Fruit fly (Drosophila melanogaster): ENCODE measurements around the gene CG13287.

- TF ChIP-seq dsx (GFP tag; optimal IDR thresholded peaks at IDR 0.05; ENCODE audit: poor library complexity, severe bottlenecking) (no peak), CG15336 (GFP tag; IDR thresholded peaks at IDR 0.05) (no peak), CG16779 (tag; optimal IDR thresholded peaks at IDR 0.05) (no peak), eg (GFP tag; IDR thresholded peaks at IDR 0.05) (no peak), pdm3 (GFP tag; optimal IDR thresholded peaks at IDR 0.05) (no peak), Ets21C (GFP tag; optimal IDR thresholded peaks at IDR 0.05) (no peak), Met (GFP tag; optimal IDR thresholded peaks at IDR 0.05) (no peak), Eip78C (GFP tag) (no peak), OdsH (GFP tag; optimal IDR thresholded peaks at IDR 0.05) (no peak), CG6276 (GFP tag; optimal IDR thresholded peaks at IDR 0.05) (no peak)
These were observed at the start of gene CG13287 for dm6 chr3L:5882209-5882403.
